Fruit fly (Drosophila melanogaster): ENCODE results near the gene CG5707.

Gene CG5707

dm6 chr3L:2237034-2237433 is 45.0 kb upstream of the CG5707 start, which contains the start of gene CG9018 (continued):
- TF ChIP-seq nmo (GFP tag; optimal IDR thresholded peaks at IDR 0.05) (peak; percentile 72), Neu2 (GFP tag; optimal IDR thresholded peaks at IDR 0.05; ENCODE audit: borderline replicate concordance) (no peak), CG6854 (GFP tag; optimal IDR thresholded peaks at IDR 0.05) (no peak), sna (GFP tag; IDR thresholded peaks at IDR 0.05; ENCODE audit: partially characterized antibody) (no peak), ind (GFP tag; optimal IDR thresholded peaks at IDR 0.05) (no peak), BEAF-32 (GFP tag; optimal IDR thresholded peaks at IDR 0.05) (peak; percentile 50), CHES-1-like (GFP tag; optimal IDR thresholded peaks at IDR 0.05) (no peak), CG15514 (GFP tag; optimal IDR thresholded peaks at IDR 0.05) (peak; percentile 48), hkb (optimal IDR thresholded peaks at IDR 0.05) (peak; percentile 95), hkb (GFP tag; IDR thresholded peaks at IDR 0.05) (no peak), CG3847 (GFP tag; IDR thresholded peaks at IDR 0.05) (peak; percentile 68), CG42726 (GFP tag; IDR thresholded peaks at IDR 0.05; ENCODE audit: partially characterized antibody) (peak; percentile 11; the same call in 1 of the 2 replicates), wek (GFP tag; optimal IDR thresholded peaks at IDR 0.05) (no peak), CG30020 (tag; optimal IDR thresholded peaks at IDR 0.05) (no peak), CG12659 (GFP tag; optimal IDR thresholded peaks at IDR 0.05) (peak; percentile 41), CG1602 (GFP tag; optimal IDR thresholded peaks at IDR 0.05) (no peak), Stat92E (GFP tag; optimal IDR thresholded peaks at IDR 0.05) (peak in 1 of 3 experiments; percentile 9), kay (GFP tag; optimal IDR thresholded peaks at IDR 0.05) (no peak), Trl (optimal IDR thresholded peaks at IDR 0.05) (no peak), Trl (GFP tag; optimal IDR thresholded peaks at IDR 0.05) (peak; percentile 25), CG2202 (tag; optimal IDR thresholded peaks at IDR 0.05) (no peak), sens (GFP tag) (peak; percentile 77), row (GFP tag; IDR thresholded peaks at IDR 0.05) (0 out of 3 replicates have a peak, but pooled peaks have one; percentile 5), trem (tag; optimal IDR thresholded peaks at IDR 0.05) (peak; percentile 74), Atf-2 (GFP tag; optimal IDR thresholded peaks at IDR 0.05) (no peak), CG2116 (GFP tag; optimal IDR thresholded peaks at IDR 0.05) (peak; percentile 68), stwl (tag; optimal IDR thresholded peaks at IDR 0.05) (peak; percentile 61), CG9609 (GFP tag; optimal IDR thresholded peaks at IDR 0.05) (no peak), Ets65A (GFP tag) (no peak), CG17802 (tag; optimal IDR thresholded peaks at IDR 0.05) (no peak), ato (GFP tag; IDR thresholded peaks at IDR 0.05; ENCODE audit: partially characterized antibody) (peak; percentile 40; the same call in 1 of the 2 replicates), CG11504 (tag; optimal IDR thresholded peaks at IDR 0.05) (no peak), B-H2 (GFP tag; optimal IDR thresholded peaks at IDR 0.05) (no peak), CG31365 (tag; optimal IDR thresholded peaks at IDR 0.05) (no peak), Lhr (GFP tag; optimal IDR thresholded peaks at IDR 0.05) (peak; percentile 79), CG3163 (GFP tag; optimal IDR thresholded peaks at IDR 0.05) (no peak), da (GFP tag; optimal IDR thresholded peaks at IDR 0.05) (peak; percentile 37), CG4424 (GFP tag; optimal IDR thresholded peaks at IDR 0.05) (no peak), Sry-δ (GFP tag; optimal IDR thresholded peaks at IDR 0.05) (peak; percentile 56), CG33213 (GFP tag; optimal IDR thresholded peaks at IDR 0.05) (peak; percentile 64), schlank (tag; optimal IDR thresholded peaks at IDR 0.05) (no peak), CG6254 (GFP tag; optimal IDR thresholded peaks at IDR 0.05) (no peak), twi (tag; optimal IDR thresholded peaks at IDR 0.05) (no peak), HLH54F (GFP tag; optimal IDR thresholded peaks at IDR 0.05) (no peak), Max (GFP tag; optimal IDR thresholded peaks at IDR 0.05) (no peak), amos (GFP tag; IDR thresholded peaks at IDR 0.05; ENCODE audit: partially characterized antibody) (0 out of 2 replicates have a peak, but pooled peaks have one; percentile 21), zen (tag; optimal IDR thresholded peaks at IDR 0.05) (peak; percentile 20), gsb (GFP tag; IDR thresholded peaks at IDR 0.05) (no peak), HmgD (GFP tag; optimal IDR thresholded peaks at IDR 0.05) (peak; percentile 42), CG12299 (tag; optimal IDR thresholded peaks at IDR 0.05) (no peak), MBD-R2 (GFP tag; IDR thresholded peaks at IDR 0.05) (0 out of 2 replicates have a peak, but pooled peaks have one; percentile 36)
